Worm (Caenorhabditis elegans) whole organism, young adult: Measurements from ENCODE around the gene R05D3.9.
"Not testable (repeated sequence)": the region's sequence is repeated elsewhere in the genome, so short reads cannot be mapped to it uniquely, and the experiment has no call there.

Source experiments
- B0019.2 ChIP-seq: fragments of 200-800 bp; sonication (Bioruptor generic); conservative IDR thresholded peaks from 2 replicates; pipeline ENCODE4 v1.3.6; 2022; ENCODE audit warnings: missing genetic modification reagents, missing genetic modification characterization, missing compliant biosample characterization
- D2030.7 ChIP-seq: fragments of 200-800 bp; sonication (Bioruptor generic); IDR thresholded peaks from 2 replicates; pipeline ENCODE4 v1.3.6; 2022; ENCODE audit warnings: missing genetic modification reagents, missing genetic modification characterization, missing compliant biosample characterization
- F33H1.4 ChIP-seq: fragments of 200-800 bp; sonication (Bioruptor generic); IDR thresholded peaks from 2 replicates; pipeline ENCODE4 v1.3.6; 2022; ENCODE audit warnings: missing genetic modification reagents, missing genetic modification characterization, missing compliant biosample characterization
- F39B2.1 ChIP-seq: fragments of 200-800 bp; sonication (Bioruptor generic); IDR thresholded peaks from 2 replicates; pipeline ENCODE4 v1.3.6; 2022; ENCODE audit warnings: missing genetic modification reagents, missing genetic modification characterization, missing compliant biosample characterization
- F52B5.7 ChIP-seq: sonication (generic microtip); optimal IDR thresholded peaks from 2 replicates; lab custom pipeline; 2016; ENCODE audit warnings: mild to moderate bottlenecking, missing genetic modification characterization, missing compliant biosample characterization
- K12H6.12 ChIP-seq: fragments of 200-800 bp; sonication (Bioruptor generic); optimal IDR thresholded peaks from 2 replicates; lab custom pipeline; 2018; ENCODE audit warnings: mild to moderate bottlenecking, missing genetic modification characterization, missing compliant biosample characterization
- Y79H2A.3 ChIP-seq: fragments of 200-800 bp; sonication (Bioruptor generic); conservative IDR thresholded peaks from 2 replicates; pipeline ENCODE4 v1.3.6; 2022; ENCODE audit warnings: missing genetic modification reagents, missing genetic modification characterization, missing compliant biosample characterization
- ama-1 ChIP-seq, 3 experiments: fragments of 150-350 bp in 1 of 3; sonication (generic microtip) in 2 of 3; optimal IDR thresholded peaks; 2 replicates each; lab custom pipeline; 2014 to 2018; ENCODE audit warnings: missing biosample characterization in 2 of 3, missing genetic modification characterization in 2 of 3, missing genetic modification reagents in 2 of 3
- aptf-3 ChIP-seq: fragments of 200-800 bp; sonication (Bioruptor generic); IDR thresholded peaks from 2 replicates; pipeline ENCODE4 v1.3.6; 2022; ENCODE audit warnings: missing genetic modification characterization, missing compliant biosample characterization
- attf-3 ChIP-seq: fragments of 200-800 bp; sonication (Bioruptor generic); conservative IDR thresholded peaks from 2 replicates; pipeline ENCODE4 v1.3.6; 2022; ENCODE audit warnings: missing genetic modification reagents, missing genetic modification characterization, missing compliant biosample characterization
- attf-5 ChIP-seq: fragments of 200-800 bp; sonication (Bioruptor generic); optimal IDR thresholded peaks from 2 replicates; lab custom pipeline; 2018; ENCODE audit warnings: mild to moderate bottlenecking, missing genetic modification characterization, missing compliant biosample characterization
- cebp-1 ChIP-seq, 2 experiments: fragments of 200-800 bp in 1 of 2; sonication (Bioruptor generic) in 1 of 2; sonication (generic microtip) in 1 of 2; IDR thresholded peaks in 1 of 2; optimal IDR thresholded peaks in 1 of 2; 2 replicates each; pipeline versions ENCODE4 v1.3.6 to Lab custom; 2017 to 2022; ENCODE audit warnings: missing compliant biosample characterization in 2 of 2, missing genetic modification characterization in 2 of 2, mild to moderate bottlenecking in 1 of 2, missing genetic modification reagents in 1 of 2, moderate library complexity in 1 of 2
- ceh-40 ChIP-seq: fragments of 200-800 bp; sonication (Bioruptor generic); IDR thresholded peaks from 2 replicates; pipeline ENCODE4 v1.3.6; 2022; ENCODE audit warnings: missing genetic modification characterization, missing compliant biosample characterization
- ceh-58 ChIP-seq: fragments of 200-800 bp; sonication (Bioruptor generic); IDR thresholded peaks from 2 replicates; pipeline ENCODE4 v1.3.6; 2022; ENCODE audit warnings: missing genetic modification characterization, missing compliant biosample characterization
- ceh-79 ChIP-seq: sonication (generic microtip); optimal IDR thresholded peaks from 2 replicates; lab custom pipeline; 2017; ENCODE audit warnings: mild to moderate bottlenecking, missing genetic modification characterization, missing compliant biosample characterization
- ceh-91 ChIP-seq: fragments of 200-800 bp; sonication (Bioruptor generic); IDR thresholded peaks from 2 replicates; pipeline ENCODE4 v1.3.6; 2022; ENCODE audit warnings: missing genetic modification reagents, missing genetic modification characterization, missing compliant biosample characterization
- dox-1 ChIP-seq: fragments of 200-800 bp; sonication (Bioruptor generic); IDR thresholded peaks from 2 replicates; pipeline ENCODE4 v1.3.6; 2022; ENCODE audit warnings: missing genetic modification reagents, missing genetic modification characterization, missing compliant biosample characterization
- dpl-1 ChIP-seq: fragments of 150-350 bp; optimal IDR thresholded peaks from 2 replicates; lab custom pipeline; 2014; ENCODE audit warnings: missing biosample characterization, missing genetic modification reagents, missing genetic modification characterization
- efl-1 ChIP-seq: fragments of 150-350 bp; optimal IDR thresholded peaks from 2 replicates; lab custom pipeline; 2014; ENCODE audit warnings: missing biosample characterization, missing genetic modification reagents, missing genetic modification characterization
- egrh-3 ChIP-seq: fragments of 200-800 bp; sonication (Bioruptor generic); IDR thresholded peaks from 2 replicates; pipeline ENCODE4 v1.3.6; 2022; ENCODE audit warnings: missing genetic modification reagents, missing genetic modification characterization, missing compliant biosample characterization
- ekl-4 ChIP-seq: fragments of 200-800 bp; sonication (Bioruptor generic); IDR thresholded peaks from 2 replicates; pipeline ENCODE4 v1.3.6; 2022; ENCODE audit warnings: missing genetic modification reagents, missing genetic modification characterization, missing compliant biosample characterization
- ets-4 ChIP-seq: fragments of 200-800 bp; sonication (Bioruptor generic); optimal IDR thresholded peaks from 2 replicates; lab custom pipeline; 2018; ENCODE audit warnings: mild to moderate bottlenecking, missing genetic modification characterization, missing compliant biosample characterization
- hmg-1.2 ChIP-seq: fragments of 200-800 bp; sonication (Bioruptor generic); IDR thresholded peaks from 2 replicates; pipeline ENCODE4 v1.3.6; 2022; ENCODE audit warnings: missing genetic modification reagents, missing genetic modification characterization, missing compliant biosample characterization
- hsf-1 ChIP-seq: fragments of 200-800 bp; sonication (Bioruptor generic); IDR thresholded peaks from 2 replicates; pipeline ENCODE4 v1.3.6; 2022; ENCODE audit warnings: missing genetic modification reagents, missing genetic modification characterization, missing compliant biosample characterization
- lag-1 ChIP-seq: fragments of 200-800 bp; sonication (Bioruptor generic); IDR thresholded peaks from 2 replicates; pipeline ENCODE4 v1.3.6; 2022; ENCODE audit warnings: missing genetic modification reagents, missing genetic modification characterization, missing compliant biosample characterization
- let-526 ChIP-seq: fragments of 200-800 bp; sonication (Bioruptor generic); IDR thresholded peaks from 2 replicates; pipeline ENCODE4 v1.3.6; 2022; ENCODE audit warnings: missing genetic modification reagents, missing genetic modification characterization, missing compliant biosample characterization
- lin-26 ChIP-seq: fragments of 200-800 bp; sonication (Bioruptor generic); IDR thresholded peaks from 2 replicates; pipeline ENCODE4 v1.3.6; 2022; ENCODE audit warnings: missing genetic modification reagents, missing genetic modification characterization, missing compliant biosample characterization
- lin-35 ChIP-seq, 3 experiments: fragments of 150-350 bp in 2 of 3; sonication (generic microtip) in 1 of 3; optimal IDR thresholded peaks; 2 replicates each; lab custom pipeline; 2014 to 2018; ENCODE audit warnings: missing biosample characterization in 3 of 3, missing genetic modification characterization in 3 of 3, missing genetic modification reagents in 3 of 3
- lin-54 ChIP-seq: fragments of 200-800 bp; sonication (Bioruptor generic); optimal IDR thresholded peaks from 2 replicates; lab custom pipeline; 2018; ENCODE audit warnings: mild to moderate bottlenecking, missing genetic modification characterization, missing compliant biosample characterization
- lsl-1 ChIP-seq: fragments of 200-800 bp; sonication (Bioruptor generic); optimal IDR thresholded peaks from 2 replicates; lab custom pipeline; 2018; ENCODE audit warnings: mild to moderate bottlenecking, missing genetic modification characterization, moderate library complexity, missing compliant biosample characterization
- madf-6 ChIP-seq: fragments of 200-800 bp; sonication (Bioruptor generic); IDR thresholded peaks from 2 replicates; pipeline ENCODE4 v1.3.6; 2022; ENCODE audit warnings: missing genetic modification reagents, missing genetic modification characterization, missing compliant biosample characterization
- madf-8 ChIP-seq: fragments of 200-800 bp; sonication (Bioruptor generic); conservative IDR thresholded peaks from 2 replicates; pipeline ENCODE4 v1.3.6; 2022; ENCODE audit warnings: missing genetic modification reagents, missing genetic modification characterization, missing compliant biosample characterization
- mcd-1 ChIP-seq: fragments of 200-800 bp; sonication (Bioruptor generic); IDR thresholded peaks from 2 replicates; pipeline ENCODE4 v1.3.6; 2022; ENCODE audit warnings: missing genetic modification reagents, missing genetic modification characterization, missing compliant biosample characterization
- pbrm-1 ChIP-seq: fragments of 200-800 bp; sonication (Bioruptor generic); IDR thresholded peaks from 2 replicates; pipeline ENCODE4 v1.3.6; 2022; ENCODE audit warnings: missing genetic modification reagents, missing genetic modification characterization, missing compliant biosample characterization
- rcor-1 ChIP-seq: fragments of 200-800 bp; sonication (Bioruptor generic); IDR thresholded peaks from 2 replicates; pipeline ENCODE4 v1.3.6; 2022; ENCODE audit warnings: missing genetic modification reagents, missing genetic modification characterization, missing compliant biosample characterization
- xnd-1 ChIP-seq: sonication (generic microtip); optimal IDR thresholded peaks from 2 replicates; lab custom pipeline; 2016; ENCODE audit warnings: missing genotype, missing genetic modification reagents, missing genetic modification characterization, missing compliant biosample characterization
- ztf-22 ChIP-seq: fragments of 200-800 bp; sonication (Bioruptor generic); optimal IDR thresholded peaks from 2 replicates; lab custom pipeline; 2018; ENCODE audit warnings: mild to moderate bottlenecking, missing genetic modification characterization, moderate library complexity, missing compliant biosample characterization
- ztf-25 ChIP-seq: fragments of 200-800 bp; sonication (Bioruptor generic); IDR thresholded peaks from 2 replicates; pipeline ENCODE4 v1.3.6; 2022; ENCODE audit warnings: missing genetic modification reagents, missing genetic modification characterization, missing compliant biosample characterization
- ztf-6 ChIP-seq: fragments of 200-800 bp; sonication (Bioruptor generic); IDR thresholded peaks from 2 replicates; pipeline ENCODE4 v1.3.6; 2022; ENCODE audit warnings: missing genetic modification reagents, missing genetic modification characterization, missing compliant biosample characterization

R05D3.9 gene

DNA sequence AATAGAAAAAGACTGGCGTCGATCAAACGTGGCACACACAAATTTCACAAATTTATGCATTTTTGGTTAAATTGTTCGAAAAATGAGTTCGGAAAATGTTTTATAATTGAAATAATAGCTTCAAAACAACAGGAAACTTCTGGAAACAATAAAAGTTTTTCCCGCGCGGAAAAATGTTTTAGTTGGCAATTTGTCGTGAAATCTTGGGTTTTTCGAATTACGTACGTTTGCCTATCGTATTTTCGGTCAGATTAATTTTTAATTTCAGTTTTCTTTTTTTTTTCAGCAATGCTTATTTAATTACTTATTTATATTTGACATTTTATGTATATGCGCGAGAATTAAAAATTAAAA is 13.1 kb downstream of the R05D3.9 start:
- peak; percentile 61 for TF ChIP-seq F33H1.4 (GFP tag; lab: Robert Waterston, UW)
- peak; percentile 85 for TF ChIP-seq efl-1 (GFP tag; lab: Kevin White, UChicago)
- no peak for TF ChIP-seq Y79H2A.3 (GFP tag; lab: Robert Waterston, UW)
- TF ChIP-seq B0019.2 (GFP tag; lab: Robert Waterston, UW): peak; percentile 70
- TF ChIP-seq madf-6 (GFP tag; lab: Robert Waterston, UW): peak; percentile 84
- TF ChIP-seq xnd-1 (tag; lab: Kevin White, UChicago): peak; percentile 15
- TF ChIP-seq D2030.7: peak; percentile 67
- no peak for TF ChIP-seq ama-1 (optimal IDR thresholded peaks at IDR 0.05; lab: Kevin White, UChicago)
- no peak for TF ChIP-seq ama-1 (GFP tag; optimal IDR thresholded peaks at IDR 0.05; lab: Kevin White, UChicago)
- TF ChIP-seq lin-54: peak; percentile 9
- peak; percentile 96 for TF ChIP-seq hsf-1 (GFP tag; lab: Robert Waterston, UW)
- TF ChIP-seq lsl-1 (GFP tag; lab: Kevin White, UChicago): peak; percentile 61
- no peak for TF ChIP-seq let-526
- peak; percentile 58; the same call in 1 of the 2 replicates for TF ChIP-seq ceh-91 (GFP tag; lab: Robert Waterston, UW)
- TF ChIP-seq dpl-1 (GFP tag; lab: Kevin White, UChicago): peak; percentile 73
- peak; percentile 64 for TF ChIP-seq madf-8 (GFP tag; lab: Robert Waterston, UW)

DNA sequence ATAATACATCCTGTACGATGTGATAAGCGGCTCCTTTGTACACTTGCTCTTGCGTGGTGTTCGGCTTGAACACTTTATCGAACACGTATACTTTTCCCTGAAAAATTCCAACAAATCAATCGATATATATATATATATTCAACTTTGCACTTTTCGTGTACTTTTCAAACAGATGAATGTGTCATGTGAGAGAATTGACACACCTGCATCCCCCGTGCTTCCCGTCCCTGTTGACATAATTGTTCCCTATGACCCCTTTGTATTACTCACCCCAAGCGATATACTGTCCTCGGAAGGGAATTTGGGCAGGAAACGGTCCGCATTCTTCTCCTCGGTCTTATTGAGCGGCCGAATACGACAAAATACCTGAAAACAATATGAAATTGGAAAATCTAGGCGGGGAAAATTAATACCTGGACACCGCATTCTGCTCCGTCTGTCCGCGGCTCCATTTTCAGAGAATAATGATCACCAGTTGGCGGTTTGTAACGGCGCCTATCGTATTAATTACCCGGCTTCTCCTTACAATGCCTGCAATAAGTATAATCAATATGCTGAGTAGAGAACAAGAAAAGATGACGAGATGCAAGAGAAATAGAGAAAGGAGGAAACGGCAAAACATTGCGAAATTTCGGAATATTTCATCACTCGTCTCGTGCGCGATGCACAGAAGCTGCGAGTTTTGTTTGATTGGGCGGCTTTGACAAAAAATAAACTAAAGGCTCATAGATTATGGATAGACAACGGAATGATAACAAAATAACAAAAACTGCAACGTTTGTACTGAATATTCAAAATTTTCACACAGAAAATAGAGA is 13.7 kb downstream of the R05D3.9 start, which contains the start of gene unc-116:
unc-116 (minus strand) TSS at position 531 of the 818 bp plus-strand sequence.
- peak; percentile 80 for TF ChIP-seq attf-5 (GFP tag; lab: Kevin White, UChicago)
- peak; percentile 99 for TF ChIP-seq cebp-1 (GFP tag; IDR thresholded peaks at IDR 0.05; lab: Robert Waterston, UW)
- TF ChIP-seq cebp-1 (tag; optimal IDR thresholded peaks at IDR 0.05; lab: Kevin White, UChicago): peak; percentile 100
- peak in 1 of 3 experiments; percentile 41 for TF ChIP-seq lin-35 (GFP tag; optimal IDR thresholded peaks at IDR 0.05; lab: Kevin White, UChicago)
- peak; percentile 5; the same call in 1 of the 2 replicates for TF ChIP-seq F33H1.4 (GFP tag; lab: Robert Waterston, UW)
- peak; percentile 34; the same call in 1 of the 2 replicates for TF ChIP-seq hmg-1.2 (GFP tag; lab: Robert Waterston, UW)
- TF ChIP-seq ceh-79 (tag; lab: Kevin White, UChicago): peak; percentile 8
- TF ChIP-seq aptf-3: no peak
- TF ChIP-seq let-526: 0 out of 2 replicates have a peak, but pooled peaks have one; percentile 24
- no peak for TF ChIP-seq lag-1
- TF ChIP-seq ztf-6: no peak
- TF ChIP-seq dox-1 (GFP tag; lab: Robert Waterston, UW): 0 out of 2 replicates have a peak, but pooled peaks have one; percentile 7
- TF ChIP-seq K12H6.12: peak; percentile 56
- TF ChIP-seq hsf-1 (GFP tag; lab: Robert Waterston, UW): no peak
- 0 out of 2 replicates have a peak, but pooled peaks have one; percentile 10 for TF ChIP-seq attf-3 (GFP tag; lab: Robert Waterston, UW)
- peak; percentile 7 for TF ChIP-seq ets-4 (GFP tag; lab: Kevin White, UChicago)

ce11 chrIII:8347822-8348221 is 20.7 kb downstream of the R05D3.9 start, which contains the start of gene clc-29:
Gene clc-29, minus strand, starts transcription at chrIII:8347922.
- TF ChIP-seq ztf-22 (GFP tag; lab: Kevin White, UChicago); F52B5.7; lin-26 (GFP tag; lab: Robert Waterston, UW): not testable (repeated sequence)

DNA sequence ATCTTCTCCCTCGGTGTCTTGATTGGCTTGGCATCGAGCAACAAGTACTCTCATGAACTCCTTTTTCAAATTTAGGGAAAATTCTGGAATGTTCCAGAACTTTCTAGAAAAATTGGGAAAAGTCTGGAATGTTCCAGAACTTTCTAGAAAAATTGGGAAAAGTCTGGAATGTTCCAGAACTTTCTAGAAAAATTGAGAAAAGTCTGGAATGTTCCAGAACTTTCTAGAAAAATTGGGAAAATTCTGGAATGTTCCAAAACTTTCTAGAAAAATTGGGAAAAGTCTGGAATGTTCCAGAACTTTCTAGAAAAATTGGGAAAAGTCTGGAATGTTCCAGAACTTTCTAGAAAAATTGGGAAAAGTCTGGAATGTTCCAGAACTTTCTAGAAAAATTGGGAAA is 24.2 kb downstream of the R05D3.9 start, which contains the start of gene ZC262.7:
ZC262.7 (minus strand) TSS at position 54 of the 400 bp plus-strand sequence.
- TF ChIP-seq aptf-3 (peak; percentile 85; the same call in 1 of the 2 replicates), egrh-3 (GFP tag; lab: Robert Waterston, UW) (peak; percentile 77), mcd-1 (GFP tag; lab: Robert Waterston, UW) (peak; percentile 23; the same call in 1 of the 2 replicates), hsf-1 (GFP tag; lab: Robert Waterston, UW) (peak; percentile 99), pbrm-1 (GFP tag; lab: Robert Waterston, UW) (peak; percentile 88), F33H1.4 (GFP tag; lab: Robert Waterston, UW) (peak; percentile 35; the same call in 1 of the 2 replicates), D2030.7 (peak; percentile 83), ekl-4 (GFP tag; lab: Robert Waterston, UW) (peak; percentile 55; the same call in 1 of the 2 replicates), ceh-40 (GFP tag; lab: Robert Waterston, UW) (peak; percentile 89), ceh-58 (GFP tag; lab: Robert Waterston, UW) (0 out of 2 replicates have a peak, but pooled peaks have one; percentile 7), madf-6 (GFP tag; lab: Robert Waterston, UW) (peak; percentile 44), F39B2.1 (peak; percentile 68; the same call in 1 of the 2 replicates), rcor-1 (GFP tag; lab: Robert Waterston, UW) (peak; percentile 52; the same call in 1 of the 2 replicates), dox-1 (GFP tag; lab: Robert Waterston, UW) (peak; percentile 98), madf-8 (GFP tag; lab: Robert Waterston, UW) (0 out of 2 replicates have a peak, but pooled peaks have one; percentile 15), ztf-25 (GFP tag; lab: Robert Waterston, UW) (peak; percentile 43; the same call in 1 of the 2 replicates)
